Fruit fly (Drosophila melanogaster): ENCODE measurements around the gene Dnah3.

The Dnah3 gene

dm6 chr3L:4824356-4825138 is 36.5 kb upstream of the Dnah3 start (continued):
- TF ChIP-seq C15 (GFP tag; IDR thresholded peaks at IDR 0.05) (peak; percentile 95), Sry-δ (GFP tag; optimal IDR thresholded peaks at IDR 0.05) (peak; percentile 53), Asciz (GFP tag; optimal IDR thresholded peaks at IDR 0.05) (peak; percentile 89), jumu (GFP tag; optimal IDR thresholded peaks at IDR 0.05) (peak; percentile 82), CG10147 (GFP tag; optimal IDR thresholded peaks at IDR 0.05) (peak; percentile 84), lilli (GFP tag; optimal IDR thresholded peaks at IDR 0.05) (peak; percentile 97), pzg (GFP tag; optimal IDR thresholded peaks at IDR 0.05) (peak; percentile 42), usp (GFP tag; optimal IDR thresholded peaks at IDR 0.05) (no peak), CG9817 (tag; optimal IDR thresholded peaks at IDR 0.05) (peak; percentile 92), HLHmδ (GFP tag; optimal IDR thresholded peaks at IDR 0.05) (no peak), jing (GFP tag; optimal IDR thresholded peaks at IDR 0.05) (peak; percentile 84), Dad (GFP tag; optimal IDR thresholded peaks at IDR 0.05) (peak; percentile 92), gem (tag; optimal IDR thresholded peaks at IDR 0.05) (peak; percentile 98), CG17385 (GFP tag; optimal IDR thresholded peaks at IDR 0.05) (peak; percentile 90), CG18764 (GFP tag; optimal IDR thresholded peaks at IDR 0.05) (peak; percentile 87), Rfx (GFP tag; IDR thresholded peaks at IDR 0.05) (peak; percentile 97), seq (GFP tag; IDR thresholded peaks at IDR 0.05) (peak; percentile 97), CG9797 (GFP tag; optimal IDR thresholded peaks at IDR 0.05) (peak; percentile 25), CG8765 (GFP tag; IDR thresholded peaks at IDR 0.05) (peak; percentile 92), pho (GFP tag; optimal IDR thresholded peaks at IDR 0.05) (peak; percentile 94), zen2 (GFP tag; IDR thresholded peaks at IDR 0.05; ENCODE audit: partially characterized antibody) (peak; percentile 81), stc (GFP tag; IDR thresholded peaks at IDR 0.05) (peak; percentile 97), CG6689 (GFP tag; IDR thresholded peaks at IDR 0.05) (peak; percentile 97), Adf1 (GFP tag; IDR thresholded peaks at IDR 0.05) (peak; percentile 82), CG7357 (GFP tag; IDR thresholded peaks at IDR 0.05) (peak; percentile 92), stwl (tag; optimal IDR thresholded peaks at IDR 0.05) (peak; percentile 68), CG32772 (GFP tag; IDR thresholded peaks at IDR 0.05) (peak; percentile 95), Fer3 (tag; optimal IDR thresholded peaks at IDR 0.05) (no peak), Tbp (GFP tag; optimal IDR thresholded peaks at IDR 0.05) (no peak), sens-2 (GFP tag; IDR thresholded peaks at IDR 0.05) (peak; percentile 91), CG10979 (tag; optimal IDR thresholded peaks at IDR 0.05) (peak; percentile 96), Atf-2 (GFP tag; optimal IDR thresholded peaks at IDR 0.05) (peak; percentile 88), CG2712 (tag; optimal IDR thresholded peaks at IDR 0.05) (peak; percentile 96), CG12299 (tag; optimal IDR thresholded peaks at IDR 0.05) (peak; percentile 90), CTCF (GFP tag; optimal IDR thresholded peaks at IDR 0.05) (peak; percentile 55), Jarid2 (GFP tag; optimal IDR thresholded peaks at IDR 0.05) (peak; percentile 71), CG2129 (GFP tag; IDR thresholded peaks at IDR 0.05; ENCODE audit: partially characterized antibody) (no peak), sd (tag; optimal IDR thresholded peaks at IDR 0.05) (peak; percentile 96), lov (optimal IDR thresholded peaks at IDR 0.05) (no peak), lov (GFP tag; IDR thresholded peaks at IDR 0.05) (peak; percentile 95), CG3995 (GFP tag; optimal IDR thresholded peaks at IDR 0.05) (no peak), ftz-f1 (GFP tag; optimal IDR thresholded peaks at IDR 0.05) (peak; percentile 100), Myb (GFP tag; optimal IDR thresholded peaks at IDR 0.05) (no peak), prd (optimal IDR thresholded peaks at IDR 0.05) (no peak), prd (GFP tag; IDR thresholded peaks at IDR 0.05) (peak; percentile 98), Sox102F (GFP tag; optimal IDR thresholded peaks at IDR 0.05) (peak; percentile 95), emc (GFP tag; optimal IDR thresholded peaks at IDR 0.05) (peak; percentile 85), CG3726 (GFP tag; IDR thresholded peaks at IDR 0.05) (peak; percentile 88), PHDP (tag; optimal IDR thresholded peaks at IDR 0.05) (peak; percentile 96), CG4404 (GFP tag; IDR thresholded peaks at IDR 0.05) (peak; percentile 93), MESR4 (GFP tag; optimal IDR thresholded peaks at IDR 0.05) (peak; percentile 67)

Measured in whole organism, embryonic.